Fruit fly (Drosophila melanogaster) Kc167 (cell line): Measurements from ENCODE around the gene CG3149.

Experiments
- Myc ChIP-seq: fragments of >200 bp; optimal IDR thresholded peaks from 2 replicates; lab custom pipeline; 2017; ENCODE audit warnings: missing external identifiers
- Sin3A ChIP-seq: fragments of >200 bp; optimal IDR thresholded peaks from 2 replicates; lab custom pipeline; 2018; ENCODE audit warnings: missing external identifiers
- h ChIP-seq: fragments of >200 bp; optimal IDR thresholded peaks from 3 replicates; lab custom pipeline; 2018; ENCODE audit warnings: missing external identifiers
- insv ChIP-seq: fragments of >200 bp; optimal IDR thresholded peaks from 3 replicates; lab custom pipeline; 2018; ENCODE audit warnings: missing external identifiers
- psq ChIP-seq: fragments of >200 bp; optimal IDR thresholded peaks from 2 replicates; lab custom pipeline; 2017; ENCODE audit warnings: missing external identifiers
- ttk ChIP-seq: sonication (Bioruptor generic); optimal IDR thresholded peaks from 2 replicates; lab custom pipeline; 2017; ENCODE audit warnings: missing external identifiers

The CG3149 gene

dm6 chrX:5671537-5672029 is 23.4 kb downstream of the CG3149 start, which contains the start of gene Rab18:
Gene Rab18 (minus strand): TSS chrX:5671812.
- TF ChIP-seq psq (lab: Kevin White, UChicago) (no peak), insv (lab: Kevin White, UChicago) (no peak), ttk (no peak), Sin3A (lab: Kevin White, UChicago) (no peak), Myc (no peak), h (lab: Kevin White, UChicago) (no peak)

- TF ChIP-seq h (lab: Kevin White, UChicago), result no peak
- TF ChIP-seq Sin3A (lab: Kevin White, UChicago), result no peak
- TF ChIP-seq ttk, result no peak
- TF ChIP-seq insv (lab: Kevin White, UChicago), result no peak
- no peak for TF ChIP-seq psq (lab: Kevin White, UChicago)
- no peak for TF ChIP-seq Myc
These were observed 29.1 kb downstream of the CG3149 start, which contains the start of the genes Sirt4 and CG4119 for dm6 chrX:5665902-5666301. Gene Sirt4 (minus strand): TSS chrX:5665940. Gene CG4119 (plus strand): TSS chrX:5666052.

dm6 chrX:5664222-5664621 is 30.8 kb downstream of the CG3149 start:
- TF ChIP-seq ttk (no peak), h (lab: Kevin White, UChicago) (no peak), psq (lab: Kevin White, UChicago) (no peak)

dm6 chrX:5662761-5663160 is 32.2 kb downstream of the CG3149 start, which contains the start of gene OtopLc:
Gene OtopLc (minus strand): TSS chrX:5662861.
- TF ChIP-seq ttk (no peak), h (lab: Kevin White, UChicago) (no peak), Myc (no peak), psq (lab: Kevin White, UChicago) (no peak), Sin3A (lab: Kevin White, UChicago) (no peak), insv (lab: Kevin White, UChicago) (no peak)

- TF ChIP-seq Myc, result no peak
- no peak for TF ChIP-seq h (lab: Kevin White, UChicago)
- TF ChIP-seq Sin3A (lab: Kevin White, UChicago), result no peak
- TF ChIP-seq psq (lab: Kevin White, UChicago), result no peak
- no peak for TF ChIP-seq ttk
- TF ChIP-seq insv (lab: Kevin White, UChicago), result no peak
These were observed 33.0 kb downstream of the CG3149 start for dm6 chrX:5661971-5662370.

dm6 chrX:5649998-5650397 is 45.0 kb downstream of the CG3149 start:
- TF ChIP-seq Myc, result no peak
- TF ChIP-seq ttk, result no peak
- no peak for TF ChIP-seq psq (lab: Kevin White, UChicago)
- TF ChIP-seq insv (lab: Kevin White, UChicago), result no peak
- no peak for TF ChIP-seq Sin3A (lab: Kevin White, UChicago)
- no peak for TF ChIP-seq h (lab: Kevin White, UChicago)

dm6 chrX:5649387-5649786 is 45.6 kb downstream of the CG3149 start:
- TF ChIP-seq ttk, result no peak
- TF ChIP-seq psq (lab: Kevin White, UChicago), result no peak

dm6 chrX:5648437-5648959 is 46.5 kb downstream of the CG3149 start, which contains the start of gene OtopLa:
Gene OtopLa (minus strand): TSS chrX:5648487.
- TF ChIP-seq insv (lab: Kevin White, UChicago) (no peak), ttk (no peak), Sin3A (lab: Kevin White, UChicago) (no peak), Myc (no peak), psq (lab: Kevin White, UChicago) (no peak), h (lab: Kevin White, UChicago) (no peak)

dm6 chrX:5646228-5646627 is 48.8 kb downstream of the CG3149 start:
- TF ChIP-seq Sin3A (lab: Kevin White, UChicago) (no peak), psq (lab: Kevin White, UChicago) (no peak), Myc (no peak), ttk (no peak), insv (lab: Kevin White, UChicago) (no peak)
